Worm (Caenorhabditis elegans) whole organism, L1 larva: ENCODE measurements around the gene rab-7.

ENCODE experiments used
- C16A3.4 ChIP-seq: fragments of 150-350 bp; optimal IDR thresholded peaks from 2 replicates; lab custom pipeline; 2014; ENCODE audit warnings: missing biosample characterization, missing genetic modification characterization
- nhr-237 ChIP-seq: fragments of 150-350 bp; optimal IDR thresholded peaks from 2 replicates; lab custom pipeline; 2014; ENCODE audit warnings: missing biosample characterization, missing genetic modification characterization
- nhr-28 ChIP-seq: fragments of 150-350 bp; optimal IDR thresholded peaks from 2 replicates; lab custom pipeline; 2014; ENCODE audit warnings: missing biosample characterization, missing genetic modification characterization
- tbx-2 ChIP-seq: sonication (generic microtip); optimal IDR thresholded peaks from 2 replicates; lab custom pipeline; 2016; ENCODE audit warnings: missing genetic modification characterization, missing compliant biosample characterization

ce11 chrII:11922757-11923538 lies 43.8 kb downstream of the rab-7 start:
- no peak for TF ChIP-seq nhr-237 (tag; lab: Kevin White, UChicago)
- no peak for TF ChIP-seq C16A3.4 (tag; lab: Kevin White, UChicago)
- TF ChIP-seq nhr-28, result no peak
- no peak for TF ChIP-seq tbx-2 (tag; lab: Kevin White, UChicago)
